Fruit fly (Drosophila melanogaster) whole organism, wandering third instar larva: ENCODE data around the gene CG8475.

Experiments
- CG9705 ChIP-seq: fragments of 200-800 bp; sonication (Bioruptor generic); optimal IDR thresholded peaks from 2 replicates; lab custom pipeline; 2018; ENCODE audit warnings: missing biosample characterization, mild to moderate bottlenecking, missing genetic modification characterization
- Dif ChIP-seq: fragments of 200-275, 200-300 bp; sonication (Bioruptor generic); optimal IDR thresholded peaks from 2 replicates; lab custom pipeline; 2018; ENCODE audit warnings: missing biosample characterization, missing genetic modification characterization; ENCODE audit not compliant: partially characterized antibody
- GATAd ChIP-seq: sonication (Bioruptor generic); optimal IDR thresholded peaks from 2 replicates; lab custom pipeline; 2016; ENCODE audit warnings: missing biosample characterization, missing genetic modification characterization
- HLH106 ChIP-seq: fragments of 200-800 bp; optimal IDR thresholded peaks from 3 replicates; lab custom pipeline; 2019; ENCODE audit warnings: missing biosample characterization, mild to moderate bottlenecking, missing genetic modification characterization, moderate library complexity
- Hnf4 ChIP-seq: fragments of 200-800 bp; sonication (Bioruptor generic); optimal IDR thresholded peaks from 2 replicates; lab custom pipeline; 2016; ENCODE audit warnings: missing biosample characterization, mild to moderate bottlenecking, missing genetic modification characterization
- Hr83 ChIP-seq: fragments of 200-300 bp; sonication (Bioruptor generic); optimal IDR thresholded peaks from 2 replicates; lab custom pipeline; 2016; ENCODE audit warnings: missing biosample characterization, mild to moderate bottlenecking, missing genetic modification characterization, moderate library complexity; ENCODE audit not compliant: poor library complexity, severe bottlenecking
- Jra ChIP-seq: sonication (Bioruptor generic); optimal IDR thresholded peaks from 2 replicates; lab custom pipeline; 2016; ENCODE audit warnings: missing biosample characterization, missing genetic modification characterization
- Mio ChIP-seq: sonication (Bioruptor generic); optimal IDR thresholded peaks from 2 replicates; lab custom pipeline; 2016; ENCODE audit warnings: missing biosample characterization, missing genetic modification characterization
- Myc ChIP-seq: fragments of >200 bp; optimal IDR thresholded peaks from 2 replicates; lab custom pipeline; 2017
- N ChIP-seq: fragments of >200 bp; optimal IDR thresholded peaks from 2 replicates; lab custom pipeline; 2018; ENCODE audit warnings: missing biosample characterization, missing external identifiers, missing genetic modification characterization
- Rel ChIP-seq, 2 experiments: fragments of 200-800 bp; sonication (Bioruptor generic) in 1 of 2; optimal IDR thresholded peaks; 2 replicates in 1 of 2; 3 replicates in 1 of 2; lab custom pipeline; 2016 to 2019; ENCODE audit warnings: mild to moderate bottlenecking in 2 of 2, missing biosample characterization in 2 of 2, missing genetic modification characterization in 2 of 2, moderate library complexity in 1 of 2
- Sp1 ChIP-seq: fragments of 200-800 bp; sonication (Bioruptor generic); optimal IDR thresholded peaks from 3 replicates; lab custom pipeline; 2019; ENCODE audit warnings: missing biosample characterization, mild to moderate bottlenecking, missing genetic modification characterization, moderate library complexity
- Vsx2 ChIP-seq: fragments of 200-300, 225-300 bp; sonication (Bioruptor generic); optimal IDR thresholded peaks from 2 replicates; lab custom pipeline; 2018; ENCODE audit warnings: missing biosample characterization, missing genetic modification characterization; ENCODE audit not compliant: partially characterized antibody
- br ChIP-seq: fragments of 200-800 bp; sonication (Bioruptor generic); optimal IDR thresholded peaks from 2 replicates; lab custom pipeline; 2016; ENCODE audit warnings: missing biosample characterization, missing genetic modification characterization
- brk ChIP-seq: fragments of 200-800 bp; sonication (Bioruptor generic); optimal IDR thresholded peaks from 2 replicates; lab custom pipeline; 2016; ENCODE audit warnings: missing biosample characterization, mild to moderate bottlenecking, missing genetic modification characterization
- dl ChIP-seq, 2 experiments: fragments of 175-275, 200-275 bp in 1 of 2; fragments of 200-275 bp in 1 of 2; sonication (Bioruptor generic); optimal IDR thresholded peaks; lab custom pipeline; 2018; ENCODE audit warnings: mild to moderate bottlenecking in 2 of 2, missing biosample characterization in 2 of 2, missing genetic modification characterization in 2 of 2, moderate library complexity in 2 of 2; ENCODE audit not compliant: partially characterized antibody in 2 of 2, insufficient read depth in 1 of 2
- dmrt93B ChIP-seq: fragments of 200-800 bp; sonication (Bioruptor generic); optimal IDR thresholded peaks from 2 replicates; lab custom pipeline; 2018; ENCODE audit warnings: missing biosample characterization, mild to moderate bottlenecking, missing genetic modification characterization
- dsf ChIP-seq: sonication (Bioruptor generic); optimal IDR thresholded peaks from 2 replicates; lab custom pipeline; 2016; ENCODE audit warnings: missing biosample characterization, missing genetic modification characterization, borderline replicate concordance
- foxo ChIP-seq, 2 experiments: fragments of 200-800 bp; sonication (Bioruptor generic); optimal IDR thresholded peaks; 2 replicates in 1 of 2; 3 replicates in 1 of 2; lab custom pipeline; 2016 to 2017; ENCODE audit warnings: missing biosample characterization in 2 of 2, missing genetic modification characterization in 2 of 2
- fru ChIP-seq: fragments of 200-800 bp; sonication (Bioruptor generic); optimal IDR thresholded peaks from 3 replicates; lab custom pipeline; 2016; ENCODE audit warnings: missing biosample characterization, mild to moderate bottlenecking, missing genetic modification characterization
- h ChIP-seq: fragments of 200-800 bp; sonication (Bioruptor generic); optimal IDR thresholded peaks from 3 replicates; lab custom pipeline; 2016; ENCODE audit warnings: missing biosample characterization, mild to moderate bottlenecking, missing genetic modification characterization
- jim ChIP-seq: fragments of 175-275, 200-325 bp; sonication (Bioruptor generic); optimal IDR thresholded peaks from 2 replicates; lab custom pipeline; 2016; ENCODE audit warnings: missing biosample characterization, mild to moderate bottlenecking, missing genetic modification characterization
- lola ChIP-seq: fragments of >200 bp; optimal IDR thresholded peaks from 2 replicates; lab custom pipeline; 2017; ENCODE audit warnings: missing biosample characterization, missing genetic modification characterization
- pan ChIP-seq: fragments of >200 bp; optimal IDR thresholded peaks from 2 replicates; lab custom pipeline; 2017
- rgr ChIP-seq: fragments of 200-800 bp; sonication (Bioruptor generic); optimal IDR thresholded peaks from 3 replicates; lab custom pipeline; 2016; ENCODE audit warnings: missing biosample characterization, mild to moderate bottlenecking, missing genetic modification characterization
- sv ChIP-seq: fragments of 200-800 bp; sonication (Bioruptor generic); optimal IDR thresholded peaks from 3 replicates; lab custom pipeline; 2016; ENCODE audit warnings: missing biosample characterization, missing genetic modification characterization
- tai ChIP-seq: sonication (Bioruptor generic); optimal IDR thresholded peaks from 2 replicates; lab custom pipeline; 2016; ENCODE audit warnings: missing biosample characterization, missing genetic modification characterization
- usp ChIP-seq: fragments of >200 bp; optimal IDR thresholded peaks from 2 replicates; lab custom pipeline; 2017; ENCODE audit warnings: missing biosample characterization, missing genetic modification characterization

Gene CG8475

DNA sequence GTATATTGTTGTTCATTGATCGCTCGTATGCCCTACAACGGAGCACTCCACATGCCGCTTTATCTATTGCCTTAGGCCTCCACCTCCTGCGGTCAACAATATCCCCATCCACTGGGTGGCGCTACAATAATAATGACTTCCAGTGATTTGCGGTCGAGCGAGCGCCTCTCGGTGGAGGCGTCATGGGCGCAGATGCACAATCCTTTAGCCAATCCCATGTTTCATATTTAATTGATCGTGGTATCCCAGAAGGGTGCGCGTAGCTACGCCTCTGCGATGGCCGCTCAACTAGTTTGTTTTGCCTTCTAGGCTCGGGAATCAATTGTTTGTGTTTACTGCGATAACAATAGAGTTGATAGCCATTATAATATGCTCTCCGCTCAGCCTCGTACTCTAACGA is 32.4 kb upstream of the CG8475 start:
- no peak for TF ChIP-seq rgr
- no peak for TF ChIP-seq N (GFP tag; lab: Kevin White, UChicago)
- TF ChIP-seq Vsx2 (GFP tag; lab: Kevin White, UChicago) = no peak
- no peak for TF ChIP-seq jim (GFP tag; lab: Kevin White, UChicago)
- no peak for TF ChIP-seq Rel (GFP tag; optimal IDR thresholded peaks at IDR 0.05; lab: Kevin White, UChicago)
- no peak for TF ChIP-seq Rel (tag; optimal IDR thresholded peaks at IDR 0.05; lab: Kevin White, UChicago)
- TF ChIP-seq lola (GFP tag; lab: Kevin White, UChicago) = no peak
- no peak for TF ChIP-seq pan
- TF ChIP-seq br (GFP tag; lab: Kevin White, UChicago) = no peak
- TF ChIP-seq brk (GFP tag; lab: Kevin White, UChicago) = no peak
- TF ChIP-seq Sp1 (GFP tag; lab: Kevin White, UChicago) = no peak
- no peak for TF ChIP-seq Hnf4 (GFP tag; lab: Kevin White, UChicago)
- no peak for TF ChIP-seq dsf (GFP tag; lab: Kevin White, UChicago)
- TF ChIP-seq HLH106 = no peak
- no peak for TF ChIP-seq Mio (GFP tag; lab: Kevin White, UChicago)
- no peak for TF ChIP-seq usp (GFP tag; lab: Kevin White, UChicago)
- no peak for TF ChIP-seq foxo (GFP tag; optimal IDR thresholded peaks at IDR 0.05; lab: Kevin White, UChicago)

DNA sequence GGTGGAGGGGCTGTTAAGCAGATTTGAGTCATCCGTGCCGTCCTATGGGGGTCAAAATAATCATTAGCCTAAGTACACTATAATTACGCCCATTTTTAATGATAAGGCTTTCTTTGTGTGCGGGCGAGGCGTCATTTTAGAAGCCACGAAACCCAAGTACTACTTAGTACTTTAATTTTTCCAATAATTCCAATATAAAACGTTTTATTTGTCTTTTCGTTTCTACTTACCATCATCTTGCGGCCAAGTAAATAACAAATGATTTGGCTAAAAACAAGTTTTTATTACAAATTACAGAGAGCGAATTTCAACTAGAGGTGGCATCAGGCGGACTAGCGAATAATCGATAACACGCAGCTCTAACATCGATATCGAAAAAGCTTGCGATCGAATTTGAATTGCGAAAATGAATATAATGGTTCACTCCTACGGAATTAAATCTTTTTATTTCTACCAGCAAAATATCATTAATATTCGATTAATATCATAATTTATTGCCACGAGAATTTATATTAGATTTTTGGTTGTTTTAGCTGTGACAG is 23.7 kb upstream of the CG8475 start, which contains the start of gene Snx6:
Gene Snx6, minus strand, starts transcription at position 349 of the 542 bp plus-strand sequence.
- TF ChIP-seq Sp1 (GFP tag; lab: Kevin White, UChicago) (no peak), dl (GFP tag; optimal IDR thresholded peaks at IDR 0.05; lab: Kevin White, UChicago; ENCODE audit: insufficient read depth in 1 of 2, partially characterized antibody in 2 of 2) (no peak), Jra (GFP tag; lab: Kevin White, UChicago) (peak; percentile 27), foxo (GFP tag; optimal IDR thresholded peaks at IDR 0.05; lab: Kevin White, UChicago) (no peak), CG9705 (GFP tag; lab: Kevin White, UChicago) (no peak), sv (GFP tag; lab: Kevin White, UChicago) (no peak), Myc (lab: Kevin White, UChicago) (no peak), fru (GFP tag; lab: Kevin White, UChicago) (no peak)

DNA sequence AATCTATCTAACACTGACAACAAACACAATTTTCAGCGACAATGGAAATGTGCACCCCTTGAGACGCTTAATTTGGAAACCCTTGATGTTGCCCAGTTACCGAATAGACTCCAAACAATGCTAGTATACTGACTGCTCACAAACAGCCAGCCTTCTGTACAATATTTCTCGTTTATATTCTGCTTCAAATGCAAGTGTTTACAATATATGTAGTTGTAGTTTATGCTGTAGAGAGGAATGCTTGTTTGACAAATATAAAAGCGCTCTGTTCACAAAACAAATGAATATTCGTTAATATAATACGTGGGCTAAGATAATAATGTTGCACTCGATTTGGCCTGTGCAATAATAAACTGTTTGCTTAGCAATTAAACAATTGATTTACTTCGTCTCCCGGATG is 21.2 kb upstream of the CG8475 start, which contains the start of gene CG8292:
Gene CG8292, minus strand, starts transcription at position 101 of the 400 bp plus-strand sequence.
- TF ChIP-seq Jra (GFP tag; lab: Kevin White, UChicago) (no peak), Hr83 (no peak), foxo (GFP tag; optimal IDR thresholded peaks at IDR 0.05; lab: Kevin White, UChicago) (no peak), Mio (GFP tag; lab: Kevin White, UChicago) (no peak), GATAd (GFP tag; lab: Kevin White, UChicago) (no peak), h (GFP tag; lab: Kevin White, UChicago) (no peak), tai (GFP tag; lab: Kevin White, UChicago) (no peak), Hnf4 (GFP tag; lab: Kevin White, UChicago) (no peak)
- TF ChIP-seq, all 38 proteins: peak for 0

DNA sequence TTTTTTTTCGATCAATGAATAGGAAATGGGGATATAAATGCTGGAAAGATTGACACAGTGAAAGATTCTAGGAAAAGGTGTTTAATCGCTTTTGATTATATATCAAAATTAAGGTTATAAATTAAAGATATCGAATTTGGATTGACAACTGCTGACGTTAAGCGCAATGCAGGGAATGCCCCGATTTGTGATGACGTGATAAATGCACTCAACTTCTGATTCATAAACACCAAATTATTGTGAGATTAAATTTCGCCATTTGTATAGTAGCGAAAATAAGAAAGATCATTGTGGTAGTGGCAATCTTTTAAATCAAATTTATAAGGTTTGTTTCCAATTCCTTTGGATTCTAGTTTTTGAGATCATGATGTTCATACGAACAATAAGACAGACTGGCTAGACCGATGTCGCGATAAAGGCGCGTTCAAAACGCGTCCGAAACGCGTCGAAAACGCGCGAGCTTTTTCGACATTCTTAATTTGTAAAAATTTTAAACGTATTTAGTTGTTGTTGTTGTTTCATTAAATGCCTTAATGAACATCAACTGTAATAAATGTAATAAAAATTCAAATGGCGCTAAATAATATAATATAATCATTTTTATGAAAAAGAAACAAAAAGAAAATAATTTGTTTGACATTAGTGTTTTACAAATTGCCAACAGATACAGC is 18.7 kb upstream of the CG8475 start, which contains the start of gene CG8349:
Gene CG8349, plus strand, starts transcription at position 657 of the 671 bp plus-strand sequence.
- no peak for TF ChIP-seq pan
- TF ChIP-seq dmrt93B = no peak
- TF ChIP-seq Rel (GFP tag; optimal IDR thresholded peaks at IDR 0.05; lab: Kevin White, UChicago) = no peak
- peak; percentile 96 for TF ChIP-seq Rel (tag; optimal IDR thresholded peaks at IDR 0.05; lab: Kevin White, UChicago)
- TF ChIP-seq Myc (lab: Kevin White, UChicago) = peak; percentile 18

DNA sequence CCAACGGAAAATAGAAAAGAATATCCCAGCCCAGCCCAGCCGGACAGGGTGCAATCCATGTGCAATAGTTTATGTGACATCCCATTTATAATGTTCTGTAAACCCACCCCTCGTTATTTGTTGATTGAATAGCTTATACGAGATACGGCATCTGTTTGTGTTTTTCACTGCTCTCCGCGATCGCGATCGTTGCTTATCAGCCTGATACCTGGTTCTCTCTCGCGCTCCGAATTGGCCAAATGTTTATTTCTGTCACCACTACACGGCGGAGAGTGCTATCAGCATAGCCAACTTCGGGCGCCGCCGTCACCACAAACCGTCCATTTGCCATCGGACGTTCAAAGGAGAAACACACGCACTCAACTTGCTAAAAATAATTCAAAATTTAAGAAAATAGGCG is 17.3 kb upstream of the CG8475 start, which contains the start of gene CG8353:
Gene CG8353, plus strand, starts transcription at position 59 of the 400 bp plus-strand sequence.
- TF ChIP-seq Rel (GFP tag; optimal IDR thresholded peaks at IDR 0.05; lab: Kevin White, UChicago) (no peak), Rel (tag; optimal IDR thresholded peaks at IDR 0.05; lab: Kevin White, UChicago) (peak; percentile 68), foxo (GFP tag; optimal IDR thresholded peaks at IDR 0.05; lab: Kevin White, UChicago) (no peak), usp (GFP tag; lab: Kevin White, UChicago) (no peak), dmrt93B (no peak), pan (no peak), GATAd (GFP tag; lab: Kevin White, UChicago) (no peak), sv (GFP tag; lab: Kevin White, UChicago) (no peak), Dif (peak; percentile 22)
